Fruit fly (Drosophila melanogaster) whole organism: ENCODE results near the gene CG7692.

Experiments used
- CG8478 ChIP-seq: fragments of >200 bp; optimal IDR thresholded peaks from 2 replicates; lab custom pipeline; 2018; ENCODE audit warnings: inconsistent platforms
- Dll ChIP-seq: fragments of >200 bp; optimal IDR thresholded peaks from 2 replicates; lab custom pipeline; 2017
- EcR ChIP-seq, 2 experiments: fragments of >200 bp; optimal IDR thresholded peaks; 2 replicates each; lab custom pipeline; 2017; ENCODE audit warnings: missing biosample characterization in 2 of 2, missing genetic modification characterization in 2 of 2, missing genetic modification reagents in 2 of 2
- pan ChIP-seq: fragments of >200 bp; optimal IDR thresholded peaks from 2 replicates; lab custom pipeline; 2017
- psq ChIP-seq: fragments of >200 bp; optimal IDR thresholded peaks from 2 replicates; lab custom pipeline; 2017
- usp ChIP-seq: fragments of >200 bp; optimal IDR thresholded peaks from 2 replicates; lab custom pipeline; 2017; ENCODE audit warnings: missing biosample characterization, missing genetic modification characterization, mixed read lengths

CG7692 gene

DNA sequence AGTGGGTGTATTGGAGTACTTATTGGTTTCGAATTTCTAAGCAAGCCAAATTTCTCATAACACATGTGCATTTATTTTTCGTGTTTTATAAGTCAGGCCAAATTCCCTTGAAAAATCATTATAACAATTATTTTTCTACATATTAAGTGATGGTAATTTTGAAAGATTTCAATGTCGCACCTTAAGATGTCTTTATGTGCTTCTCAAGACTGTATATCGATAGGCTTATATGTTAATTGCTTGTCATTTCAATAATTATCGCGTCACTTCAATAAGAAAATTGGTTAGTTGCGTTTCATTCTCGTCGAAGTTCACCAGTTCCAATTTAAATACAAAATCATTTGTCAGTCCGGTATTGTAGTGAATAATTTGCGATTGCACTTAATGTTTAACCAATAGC is at the start of gene CG7692:
Gene CG7692, plus strand, starts transcription at position 301 of the 400 bp plus-strand sequence.
- TF ChIP-seq pan (lab: Kevin White, UChicago), result no peak
- no peak for TF ChIP-seq Dll (lab: Kevin White, UChicago)
- no peak for TF ChIP-seq usp
- TF ChIP-seq CG8478 (lab: Kevin White, UChicago), result no peak
- TF ChIP-seq EcR (GFP tag; optimal IDR thresholded peaks at IDR 0.05; lab: Kevin White, UChicago), result no peak
- TF ChIP-seq psq (lab: Kevin White, UChicago), result no peak

DNA sequence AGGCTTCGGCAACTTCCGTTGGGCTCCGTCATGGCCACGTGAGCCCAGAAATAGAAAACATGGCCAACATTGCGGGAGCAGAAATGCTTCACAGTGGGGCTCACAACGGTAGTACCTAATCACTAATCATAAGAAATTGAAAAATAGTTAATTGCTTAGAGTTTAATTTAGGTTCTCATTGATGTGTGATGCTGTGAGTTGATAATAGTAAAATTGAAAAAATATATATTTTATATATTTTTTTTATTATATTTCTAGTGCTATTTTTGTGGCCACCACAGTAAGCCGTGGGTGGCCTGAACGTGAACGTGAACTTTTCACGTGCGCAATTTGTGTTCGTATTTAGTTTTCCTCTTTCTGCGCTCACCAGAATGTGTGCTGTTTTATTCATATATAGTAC is 41.1 kb upstream of the CG7692 start:
- no peak for TF ChIP-seq CG8478 (lab: Kevin White, UChicago)
- TF ChIP-seq EcR (GFP tag; optimal IDR thresholded peaks at IDR 0.05; lab: Kevin White, UChicago), result no peak
- no peak for TF ChIP-seq psq (lab: Kevin White, UChicago)
- no peak for TF ChIP-seq usp
- TF ChIP-seq Dll (lab: Kevin White, UChicago), result no peak
- no peak for TF ChIP-seq pan (lab: Kevin White, UChicago)

DNA sequence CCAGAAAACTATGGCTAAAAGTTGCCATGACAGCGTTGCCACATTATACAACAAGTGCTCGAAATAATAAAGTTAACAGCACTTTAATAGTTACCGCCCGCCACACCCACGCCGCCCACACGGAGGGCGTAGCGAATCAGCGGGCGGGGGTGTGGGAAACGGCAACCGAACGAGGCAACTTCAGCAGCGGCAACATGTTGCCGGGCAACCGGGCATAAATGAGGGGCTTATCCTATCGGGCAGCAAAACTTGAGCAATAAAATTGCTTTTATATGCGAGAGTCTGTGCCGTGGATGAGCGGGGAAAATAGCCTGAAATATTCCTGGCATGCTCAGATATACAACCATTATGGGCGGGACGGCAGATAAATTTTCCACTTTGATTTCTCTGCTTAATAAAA is 35.4 kb upstream of the CG7692 start:
- TF ChIP-seq psq (lab: Kevin White, UChicago), result no peak
- TF ChIP-seq usp, result no peak
- TF ChIP-seq CG8478 (lab: Kevin White, UChicago), result no peak
- no peak for TF ChIP-seq Dll (lab: Kevin White, UChicago)
- TF ChIP-seq pan (lab: Kevin White, UChicago), result no peak
- TF ChIP-seq EcR (GFP tag; optimal IDR thresholded peaks at IDR 0.05; lab: Kevin White, UChicago), result no peak

DNA sequence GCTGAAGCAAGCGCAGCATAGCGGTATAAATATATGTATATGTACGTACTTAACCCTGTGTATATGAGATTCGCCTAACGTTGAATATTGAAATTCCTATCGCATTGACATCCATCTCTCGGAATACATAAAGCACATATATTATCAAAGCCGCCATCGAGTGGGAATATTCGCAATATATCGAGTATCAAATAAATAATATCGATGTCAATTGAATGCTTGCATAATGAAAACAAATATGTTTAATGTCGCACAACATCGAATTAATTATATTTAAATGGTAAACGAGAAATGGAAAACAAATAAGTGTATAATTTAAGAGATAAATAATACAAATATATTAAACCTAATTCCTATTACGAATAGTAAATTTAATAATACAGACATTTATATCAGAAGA is 30.9 kb upstream of the CG7692 start, which contains the start of gene ND-24L:
Gene ND-24L, minus strand, starts transcription at position 101 of the 400 bp plus-strand sequence.
- TF ChIP-seq psq (lab: Kevin White, UChicago), result no peak
- TF ChIP-seq usp, result no peak
- no peak for TF ChIP-seq Dll (lab: Kevin White, UChicago)
- TF ChIP-seq CG8478 (lab: Kevin White, UChicago), result no peak
- TF ChIP-seq EcR (GFP tag; optimal IDR thresholded peaks at IDR 0.05; lab: Kevin White, UChicago), result no peak
- TF ChIP-seq pan (lab: Kevin White, UChicago), result no peak

DNA sequence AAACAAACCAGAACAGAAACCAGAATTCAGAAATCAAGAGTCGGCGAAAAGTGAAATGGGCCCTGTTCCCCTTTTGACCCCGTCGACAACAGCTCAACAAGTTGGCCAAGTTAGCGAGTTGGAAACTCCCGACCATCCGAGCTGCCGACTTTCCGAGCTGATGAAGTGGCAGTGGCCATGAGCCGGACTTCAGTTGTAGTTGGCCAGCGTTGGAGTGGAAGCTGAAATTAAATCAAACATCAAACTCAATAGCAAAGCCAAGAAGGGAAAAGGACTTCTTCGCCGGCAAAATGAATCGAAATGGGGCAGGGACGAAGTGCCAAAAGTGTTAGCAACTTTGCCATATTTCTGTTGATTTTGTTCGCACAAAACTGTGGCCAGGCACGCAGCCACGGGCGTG is 29.1 kb upstream of the CG7692 start, which contains the start of gene CG13724:
Gene CG13724, plus strand, starts transcription at position 301 of the 400 bp plus-strand sequence.
- no peak for TF ChIP-seq EcR (GFP tag; optimal IDR thresholded peaks at IDR 0.05; lab: Kevin White, UChicago)
- no peak for TF ChIP-seq pan (lab: Kevin White, UChicago)
- no peak for TF ChIP-seq Dll (lab: Kevin White, UChicago)
- no peak for TF ChIP-seq CG8478 (lab: Kevin White, UChicago)
- TF ChIP-seq psq (lab: Kevin White, UChicago), result no peak
- no peak for TF ChIP-seq usp

DNA sequence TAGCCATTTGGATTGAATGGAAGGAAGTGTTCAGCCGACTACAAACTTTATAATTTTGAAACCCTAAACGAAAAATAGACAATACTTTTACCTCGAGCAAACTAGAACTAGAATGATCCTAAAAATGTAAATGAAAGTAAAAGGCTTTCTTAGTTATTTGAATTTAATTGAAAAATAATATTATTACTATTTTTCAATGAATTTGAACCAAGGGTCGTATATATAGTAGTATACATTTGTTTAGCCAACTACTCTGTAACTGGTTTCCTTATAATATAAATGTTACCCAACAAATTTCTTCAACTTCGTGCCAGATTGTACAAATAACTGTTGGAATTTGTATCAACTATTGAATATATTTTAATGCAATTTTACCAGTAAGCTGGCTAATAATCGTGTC is 26.2 kb upstream of the CG7692 start, which contains the start of gene CG13725:
Gene CG13725, minus strand, starts transcription at position 101 of the 400 bp plus-strand sequence.
- TF ChIP-seq CG8478 (lab: Kevin White, UChicago), result no peak

DNA sequence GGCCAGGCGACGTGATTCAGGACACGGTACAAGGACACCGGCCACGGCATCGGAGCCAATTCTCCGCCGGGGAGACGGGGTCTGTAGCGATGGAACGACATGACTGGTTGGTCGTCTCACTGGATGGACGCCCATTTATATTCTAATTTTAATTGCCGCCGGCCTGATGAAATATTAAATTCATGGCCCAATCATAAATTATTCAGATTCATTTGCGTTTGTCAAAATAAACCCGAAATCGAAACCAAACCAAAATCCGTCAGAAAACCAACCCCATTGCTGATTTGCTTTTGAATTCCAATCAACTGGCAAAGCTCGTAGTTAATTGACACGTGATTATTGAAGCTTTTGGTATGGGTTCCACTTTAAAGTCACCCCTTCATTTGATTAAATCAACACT is 22.6 kb upstream of the CG7692 start, which contains the start of gene Or74a:
Gene Or74a, minus strand, starts transcription at position 101 of the 400 bp plus-strand sequence.
- TF ChIP-seq CG8478 (lab: Kevin White, UChicago) (no peak), pan (lab: Kevin White, UChicago) (no peak), usp (no peak)

DNA sequence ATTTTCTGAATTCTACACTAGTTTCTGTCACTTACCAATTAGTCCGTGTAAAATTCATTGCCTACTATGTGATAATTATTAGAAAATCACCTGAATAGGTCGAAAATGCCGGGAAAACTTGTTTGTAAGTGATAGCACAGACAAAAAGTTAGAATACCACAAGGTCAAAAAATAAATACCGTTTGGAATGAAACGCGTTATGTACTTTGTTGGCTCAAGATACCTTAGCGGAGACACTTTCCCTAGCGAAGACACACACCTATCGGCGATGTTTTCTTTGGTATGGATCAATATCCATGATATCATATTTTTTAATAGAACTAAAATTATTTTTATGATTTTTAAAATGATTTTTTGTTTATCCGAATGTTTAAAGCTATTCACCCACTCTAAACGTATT is 12.5 kb upstream of the CG7692 start, which contains the start of gene CG6479:
Gene CG6479, minus strand, starts transcription at position 141 of the 400 bp plus-strand sequence.
- TF ChIP-seq usp, result no peak
- TF ChIP-seq EcR (GFP tag; optimal IDR thresholded peaks at IDR 0.05; lab: Kevin White, UChicago), result no peak
- no peak for TF ChIP-seq pan (lab: Kevin White, UChicago)
- no peak for TF ChIP-seq psq (lab: Kevin White, UChicago)
- TF ChIP-seq Dll (lab: Kevin White, UChicago), result no peak
- TF ChIP-seq CG8478 (lab: Kevin White, UChicago), result no peak

DNA sequence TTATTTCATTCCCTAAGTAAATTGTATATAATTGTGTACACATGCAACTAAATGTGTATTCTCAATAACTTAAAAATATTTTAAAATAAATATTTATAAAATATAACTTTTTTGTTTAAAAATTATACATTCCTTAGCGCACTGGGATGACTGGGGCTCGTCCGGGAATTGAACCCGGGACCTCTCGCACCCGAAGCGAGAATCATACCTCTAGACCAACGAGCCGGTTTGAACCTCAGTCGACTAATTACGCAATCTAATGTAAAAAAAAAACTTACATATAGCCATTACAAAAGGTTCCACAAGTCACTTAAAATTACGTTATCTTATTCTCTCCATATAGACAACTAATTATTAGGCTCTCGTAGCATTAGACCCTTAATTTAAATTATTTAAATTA is 11.9 kb upstream of the CG7692 start:
- TF ChIP-seq pan (lab: Kevin White, UChicago), result no peak
- TF ChIP-seq psq (lab: Kevin White, UChicago), result no peak
- no peak for TF ChIP-seq Dll (lab: Kevin White, UChicago)
- no peak for TF ChIP-seq CG8478 (lab: Kevin White, UChicago)
- TF ChIP-seq EcR (GFP tag; optimal IDR thresholded peaks at IDR 0.05; lab: Kevin White, UChicago), result no peak

DNA sequence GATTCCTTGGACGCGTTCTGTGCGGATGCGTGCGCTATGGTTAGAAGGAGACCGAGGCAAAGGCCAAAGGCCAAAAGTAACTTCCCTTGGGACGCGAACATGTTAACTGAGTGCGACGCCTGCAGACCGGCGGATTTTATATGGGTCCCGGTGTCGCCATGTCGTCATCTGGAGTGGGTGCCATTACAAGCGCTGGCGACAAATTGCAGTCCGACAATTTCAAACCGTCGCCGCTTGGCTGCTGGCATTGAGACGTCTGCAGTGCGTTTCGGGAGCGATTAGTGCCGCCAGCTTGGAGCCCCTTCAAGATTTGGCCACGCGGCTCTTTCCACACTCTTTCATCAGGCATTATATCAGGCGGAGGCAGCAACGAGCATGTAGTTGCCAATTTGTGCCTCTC is 10.4 kb upstream of the CG7692 start, which contains the start of gene CG13727:
Gene CG13727, minus strand, starts transcription at position 101 of the 400 bp plus-strand sequence.
- TF ChIP-seq CG8478 (lab: Kevin White, UChicago), result no peak

DNA sequence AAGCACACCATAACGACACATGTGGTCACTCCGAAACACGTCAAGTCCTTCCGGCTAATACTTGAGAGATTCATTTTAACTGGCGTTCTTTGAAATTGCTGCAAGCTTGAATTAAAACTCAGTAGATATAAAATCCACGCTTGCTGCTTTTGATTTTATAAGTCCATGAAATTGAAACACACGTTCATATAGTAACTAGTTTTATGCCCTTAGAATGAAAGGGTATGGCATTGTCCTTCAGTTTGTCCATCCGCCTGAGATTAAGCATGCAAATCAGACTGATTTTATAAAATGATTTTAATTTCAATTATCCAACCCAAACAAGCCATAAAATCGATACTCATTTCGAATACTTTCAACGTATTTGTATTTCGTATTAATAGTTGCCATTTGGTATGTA is 7.0 kb upstream of the CG7692 start, which contains the start of gene brv2:
Gene brv2, minus strand, starts transcription at position 101 of the 400 bp plus-strand sequence.
- TF ChIP-seq pan (lab: Kevin White, UChicago), result no peak
- TF ChIP-seq EcR (GFP tag; optimal IDR thresholded peaks at IDR 0.05; lab: Kevin White, UChicago), result no peak
- no peak for TF ChIP-seq psq (lab: Kevin White, UChicago)
- TF ChIP-seq Dll (lab: Kevin White, UChicago), result no peak
- no peak for TF ChIP-seq CG8478 (lab: Kevin White, UChicago)
- no peak for TF ChIP-seq usp

DNA sequence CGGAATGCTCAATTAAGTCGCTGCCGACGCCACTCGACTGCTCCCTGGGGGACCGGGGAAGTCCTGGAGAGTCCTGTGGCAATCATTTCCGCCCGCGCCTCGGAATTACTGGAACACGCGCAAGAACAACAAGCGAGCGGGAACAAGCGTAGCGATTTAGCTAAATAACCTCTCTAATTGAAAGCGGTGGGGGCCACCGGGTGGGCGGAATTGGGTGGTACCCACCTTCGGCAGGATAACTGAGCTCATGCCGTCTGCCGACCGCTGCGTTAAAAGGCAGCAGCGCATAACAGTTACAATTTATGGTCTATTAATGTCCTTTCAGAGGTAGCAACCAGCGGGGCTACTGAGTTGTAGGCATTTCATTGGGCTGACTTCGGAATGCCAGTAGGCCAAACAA is 5.2 kb upstream of the CG7692 start:
- no peak for TF ChIP-seq CG8478 (lab: Kevin White, UChicago)
- TF ChIP-seq EcR (GFP tag; optimal IDR thresholded peaks at IDR 0.05; lab: Kevin White, UChicago), result no peak
- no peak for TF ChIP-seq pan (lab: Kevin White, UChicago)
- no peak for TF ChIP-seq usp
- no peak for TF ChIP-seq Dll (lab: Kevin White, UChicago)

DNA sequence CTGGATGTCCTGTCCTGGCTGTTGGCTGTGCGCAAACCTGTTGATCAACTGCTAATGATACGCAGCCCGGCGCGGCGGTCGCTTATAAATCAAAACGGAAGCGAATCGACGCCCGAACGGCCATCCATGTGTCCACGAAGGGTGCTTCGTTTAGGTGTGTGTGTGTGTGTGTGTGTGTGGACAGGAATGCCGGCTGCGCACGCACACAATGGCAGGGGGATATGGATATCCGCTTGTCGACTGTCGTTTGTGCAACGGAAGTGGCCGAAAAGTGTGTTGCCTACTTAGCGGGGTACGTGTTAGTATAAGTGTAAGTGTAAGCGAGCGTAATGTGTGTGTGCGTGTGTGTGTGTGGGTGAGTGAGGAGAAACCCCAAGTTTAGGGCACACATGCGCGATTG is 2.0 kb upstream of the CG7692 start, which contains the start of gene Mip:
Gene Mip, minus strand, starts transcription at position 63 of the 400 bp plus-strand sequence.
- TF ChIP-seq pan (lab: Kevin White, UChicago), result no peak
- TF ChIP-seq psq (lab: Kevin White, UChicago), result no peak
- TF ChIP-seq Dll (lab: Kevin White, UChicago), result no peak
- TF ChIP-seq EcR (GFP tag; optimal IDR thresholded peaks at IDR 0.05; lab: Kevin White, UChicago), result no peak
- TF ChIP-seq usp, result no peak
- no peak for TF ChIP-seq CG8478 (lab: Kevin White, UChicago)
